Worm (Caenorhabditis elegans): ENCODE results near the gene Y73B6BL.289.

- no peak for TF ChIP-seq bed-2 (GFP tag; IDR thresholded peaks at IDR 0.05)
- TF ChIP-seq nhr-120 (GFP tag; IDR thresholded peaks at IDR 0.05) = no peak
- TF ChIP-seq snpc-4 (GFP tag; optimal IDR thresholded peaks at IDR 0.05) = no peak
- TF ChIP-seq snpc-4 (tag; optimal IDR thresholded peaks at IDR 0.05) = no peak
- TF ChIP-seq B0336.3 (GFP tag; IDR thresholded peaks at IDR 0.05) = no peak
- no peak for TF ChIP-seq sea-2 (GFP tag; IDR thresholded peaks at IDR 0.05)
- TF ChIP-seq cebp-1 (GFP tag; IDR thresholded peaks at IDR 0.05) = no peak
- TF ChIP-seq cebp-1 (tag; optimal IDR thresholded peaks at IDR 0.05) = peak; percentile 51
- no peak for TF ChIP-seq snpc-1.3 (tag; optimal IDR thresholded peaks at IDR 0.05; ENCODE audit: insufficient read depth)
- TF ChIP-seq unc-130 (GFP tag; optimal IDR thresholded peaks at IDR 0.05) = no peak
- no peak for TF ChIP-seq B0261.1 (tag; optimal IDR thresholded peaks at IDR 0.05)
- TF ChIP-seq nfyb-1 (GFP tag; IDR thresholded peaks at IDR 0.05) = no peak
- TF ChIP-seq nhr-179 (tag; optimal IDR thresholded peaks at IDR 0.05) = no peak
- TF ChIP-seq nfya-1 (tag; optimal IDR thresholded peaks at IDR 0.05; ENCODE audit: borderline replicate concordance, insufficient read depth) = no peak
- TF ChIP-seq pha-4 (tag; optimal IDR thresholded peaks at IDR 0.05) = no peak
Observed at ce11 chrIV:6335908-6336307, 11.4 kb upstream of the Y73B6BL.289 start, which contains the start of gene mif-4.
